Worm (Caenorhabditis elegans): ENCODE data around the gene fbxb-81.

- TF ChIP-seq lin-39 (tag; optimal IDR thresholded peaks at IDR 0.05) (no peak), ama-1 (optimal IDR thresholded peaks at IDR 0.05) (no peak)
These were observed 42.1 kb upstream of the fbxb-81 start for ce11 chrIII:183072-183471.
